Fruit fly (Drosophila melanogaster) whole organism, embryonic: ENCODE measurements around the gene MICAL-like.

Experiments used
- CG11695 ChIP-seq: fragments of 200-800 bp; sonication (Bioruptor generic); IDR thresholded peaks from 3 replicates; pipeline ENCODE4 v1.3.6; 2022; ENCODE audit warnings: missing biosample characterization, missing genetic modification characterization
- CG5180 ChIP-seq: fragments of 200-800 bp; sonication (Bioruptor generic); optimal IDR thresholded peaks from 3 replicates; lab custom pipeline; 2017; ENCODE audit warnings: missing biosample characterization, missing genetic modification characterization, mild to moderate bottlenecking, moderate library complexity, missing genetic modification reagents
- CG8359 ChIP-seq: fragments of 200-800 bp; sonication (Bioruptor generic); optimal IDR thresholded peaks from 2 replicates; lab custom pipeline; 2017; ENCODE audit warnings: missing biosample characterization, mild to moderate bottlenecking, missing genetic modification characterization, borderline replicate concordance
- CoRest ChIP-seq: fragments of 200-800 bp; sonication (Bioruptor generic); optimal IDR thresholded peaks from 3 replicates; lab custom pipeline; 2018; ENCODE audit warnings: missing biosample characterization, mild to moderate bottlenecking, missing genetic modification characterization, moderate library complexity
- HmgD ChIP-seq: fragments of 200-800 bp; sonication (Bioruptor generic); optimal IDR thresholded peaks from 3 replicates; lab custom pipeline; 2016; ENCODE audit warnings: missing biosample characterization, missing genetic modification characterization
- Xbp1 ChIP-seq: fragments of 200-800 bp; sonication (Bioruptor generic); optimal IDR thresholded peaks from 3 replicates; lab custom pipeline; 2016; ENCODE audit warnings: missing biosample characterization, mild to moderate bottlenecking, missing genetic modification characterization
- usp ChIP-seq: fragments of >200 bp; optimal IDR thresholded peaks from 2 replicates; lab custom pipeline; 2017; ENCODE audit warnings: missing biosample characterization, missing genetic modification characterization
- zen ChIP-seq: fragments of 200-800 bp; sonication (Bioruptor generic); optimal IDR thresholded peaks from 3 replicates; lab custom pipeline; 2018; ENCODE audit warnings: missing biosample characterization, mild to moderate bottlenecking, missing genetic modification characterization, moderate library complexity

DNA sequence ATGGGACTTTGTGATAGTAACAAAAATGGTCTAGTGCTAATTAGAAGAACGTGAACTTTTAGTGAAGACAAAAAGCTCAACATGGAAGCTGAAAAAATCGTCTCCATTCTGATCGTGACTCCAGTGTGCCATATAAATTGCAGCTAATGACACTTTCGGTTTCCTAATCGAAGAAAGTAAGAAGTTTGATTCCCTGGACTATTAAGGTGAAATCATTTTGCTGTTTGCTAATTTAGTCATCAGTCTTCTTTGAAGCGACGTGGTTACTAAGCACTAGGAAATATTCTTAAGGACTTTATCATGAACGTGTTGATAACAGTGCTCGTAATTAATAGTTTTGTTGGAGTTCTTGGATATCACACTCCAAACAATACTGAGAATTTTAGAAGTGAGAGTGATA lies 47.6 kb upstream of the MICAL-like start, which contains the start of gene CG34429:
- TF ChIP-seq usp, result no peak
- TF ChIP-seq CoRest (tag; lab: Kevin White, UChicago), result no peak
- TF ChIP-seq CG11695 (GFP tag; lab: Robert Waterston, UW), result no peak
- no peak for TF ChIP-seq CG8359
- no peak for TF ChIP-seq zen (tag; lab: Kevin White, UChicago)
- TF ChIP-seq HmgD (GFP tag; lab: Kevin White, UChicago), result no peak
- TF ChIP-seq CG5180, result no peak
- TF ChIP-seq Xbp1 (GFP tag; lab: Kevin White, UChicago), result no peak
